Worm (Caenorhabditis elegans) whole organism, young adult: ENCODE results near the gene sahd-1.

Experiments
- B0035.1 ChIP-seq: sonication (generic microtip); optimal IDR thresholded peaks from 2 replicates; lab custom pipeline; 2016; ENCODE audit warnings: missing genetic modification characterization, mild to moderate bottlenecking, missing compliant biosample characterization, missing genotype, missing genetic modification reagents
- F23B12.7 ChIP-seq: sonication (generic microtip); optimal IDR thresholded peaks from 2 replicates; lab custom pipeline; 2017; ENCODE audit warnings: missing genetic modification characterization, mild to moderate bottlenecking, missing compliant biosample characterization, antibody characterized with exemption, moderate library complexity; ENCODE audit not compliant: insufficient read depth
- F37B4.10 ChIP-seq: fragments of 200-800 bp; sonication (Bioruptor generic); IDR thresholded peaks from 2 replicates; pipeline ENCODE4 v1.3.6; 2022; ENCODE audit warnings: missing genetic modification characterization, missing compliant biosample characterization
- F49E8.2 ChIP-seq: sonication (generic microtip); optimal IDR thresholded peaks from 3 replicates; lab custom pipeline; 2017; ENCODE audit warnings: missing genetic modification characterization, mild to moderate bottlenecking, missing compliant biosample characterization, antibody characterized with exemption, moderate library complexity; ENCODE audit not compliant: insufficient read depth
- F52B5.7 ChIP-seq: sonication (generic microtip); optimal IDR thresholded peaks from 2 replicates; lab custom pipeline; 2016; ENCODE audit warnings: mild to moderate bottlenecking, missing genetic modification characterization, missing compliant biosample characterization
- F57A8.1 ChIP-seq: fragments of 200-800 bp; sonication (Bioruptor generic); optimal IDR thresholded peaks from 2 replicates; lab custom pipeline; 2018; ENCODE audit warnings: mild to moderate bottlenecking, missing genetic modification characterization, moderate library complexity, missing compliant biosample characterization
- Y53G8AR.9 ChIP-seq: fragments of 200-800 bp; sonication (Bioruptor generic); conservative IDR thresholded peaks from 2 replicates; pipeline ENCODE4 v1.3.6; 2022; ENCODE audit warnings: missing genetic modification reagents, missing genetic modification characterization, missing compliant biosample characterization
- Y56A3A.18 ChIP-seq: fragments of 200-800 bp; sonication (Bioruptor generic); IDR thresholded peaks from 2 replicates; pipeline ENCODE4 v1.3.6; 2022; ENCODE audit warnings: missing genetic modification reagents, missing genetic modification characterization, missing compliant biosample characterization
- bed-1 ChIP-seq: fragments of 200-800 bp; sonication (Bioruptor generic); IDR thresholded peaks from 2 replicates; pipeline ENCODE4 v1.3.6; 2022; ENCODE audit warnings: missing genetic modification reagents, missing genetic modification characterization, missing compliant biosample characterization
- ccch-3 ChIP-seq: fragments of 200-800 bp; sonication (Bioruptor generic); optimal IDR thresholded peaks from 2 replicates; lab custom pipeline; 2018; ENCODE audit warnings: mild to moderate bottlenecking, missing genetic modification characterization, missing compliant biosample characterization
- ceh-58 ChIP-seq: fragments of 200-800 bp; sonication (Bioruptor generic); IDR thresholded peaks from 2 replicates; pipeline ENCODE4 v1.3.6; 2022; ENCODE audit warnings: missing genetic modification characterization, missing compliant biosample characterization
- ceh-91 ChIP-seq: fragments of 200-800 bp; sonication (Bioruptor generic); IDR thresholded peaks from 2 replicates; pipeline ENCODE4 v1.3.6; 2022; ENCODE audit warnings: missing genetic modification reagents, missing genetic modification characterization, missing compliant biosample characterization
- dpff-1 ChIP-seq: sonication (generic microtip); optimal IDR thresholded peaks from 2 replicates; lab custom pipeline; 2017; ENCODE audit warnings: mild to moderate bottlenecking, missing genetic modification characterization, missing compliant biosample characterization
- dpl-1 ChIP-seq: fragments of 150-350 bp; optimal IDR thresholded peaks from 2 replicates; lab custom pipeline; 2014; ENCODE audit warnings: missing biosample characterization, missing genetic modification reagents, missing genetic modification characterization
- efl-1 ChIP-seq: fragments of 150-350 bp; optimal IDR thresholded peaks from 2 replicates; lab custom pipeline; 2014; ENCODE audit warnings: missing biosample characterization, missing genetic modification reagents, missing genetic modification characterization
- egl-18 ChIP-seq: fragments of 200-800 bp; sonication (Bioruptor generic); IDR thresholded peaks from 2 replicates; pipeline ENCODE4 v1.3.6; 2022; ENCODE audit warnings: missing genetic modification reagents, missing genetic modification characterization, missing compliant biosample characterization
- egrh-3 ChIP-seq: fragments of 200-800 bp; sonication (Bioruptor generic); IDR thresholded peaks from 2 replicates; pipeline ENCODE4 v1.3.6; 2022; ENCODE audit warnings: missing genetic modification reagents, missing genetic modification characterization, missing compliant biosample characterization
- ets-4 ChIP-seq: fragments of 200-800 bp; sonication (Bioruptor generic); optimal IDR thresholded peaks from 2 replicates; lab custom pipeline; 2018; ENCODE audit warnings: mild to moderate bottlenecking, missing genetic modification characterization, missing compliant biosample characterization
- fkh-3 ChIP-seq: sonication (generic microtip); optimal IDR thresholded peaks from 2 replicates; lab custom pipeline; 2016; ENCODE audit warnings: mild to moderate bottlenecking, missing genetic modification characterization, missing compliant biosample characterization
- him-1 ChIP-seq: sonication (generic microtip); optimal IDR thresholded peaks from 2 replicates; lab custom pipeline; 2016; ENCODE audit warnings: missing genotype, missing genetic modification reagents, missing genetic modification characterization, missing compliant biosample characterization
- hmg-20 ChIP-seq: fragments of 200-800 bp; sonication (Bioruptor generic); IDR thresholded peaks from 2 replicates; pipeline ENCODE4 v1.3.6; 2022; ENCODE audit warnings: missing genetic modification reagents, missing genetic modification characterization, missing compliant biosample characterization
- lir-1 ChIP-seq: fragments of 200-800 bp; sonication (Bioruptor generic); conservative IDR thresholded peaks from 2 replicates; pipeline ENCODE4 v1.3.6; 2022; ENCODE audit warnings: missing genetic modification reagents, missing genetic modification characterization, missing compliant biosample characterization
- madf-3 ChIP-seq: fragments of 200-800 bp; sonication (Bioruptor generic); IDR thresholded peaks from 2 replicates; pipeline ENCODE4 v1.3.6; 2022; ENCODE audit warnings: missing genetic modification reagents, missing genetic modification characterization, missing compliant biosample characterization
- madf-8 ChIP-seq: fragments of 200-800 bp; sonication (Bioruptor generic); conservative IDR thresholded peaks from 2 replicates; pipeline ENCODE4 v1.3.6; 2022; ENCODE audit warnings: missing genetic modification reagents, missing genetic modification characterization, missing compliant biosample characterization
- mcd-1 ChIP-seq: fragments of 200-800 bp; sonication (Bioruptor generic); IDR thresholded peaks from 2 replicates; pipeline ENCODE4 v1.3.6; 2022; ENCODE audit warnings: missing genetic modification reagents, missing genetic modification characterization, missing compliant biosample characterization
- mel-28 ChIP-seq: sonication (generic microtip); optimal IDR thresholded peaks from 2 replicates; lab custom pipeline; 2016; ENCODE audit warnings: borderline replicate concordance, mild to moderate bottlenecking, missing genetic modification characterization, missing compliant biosample characterization
- nfya-2 ChIP-seq: fragments of 200-800 bp; sonication (Bioruptor generic); IDR thresholded peaks from 2 replicates; pipeline ENCODE4 v1.3.6; 2022; ENCODE audit warnings: missing genetic modification reagents, missing genetic modification characterization, missing compliant biosample characterization
- nhr-120 ChIP-seq: fragments of 200-800 bp; sonication (Bioruptor generic); IDR thresholded peaks from 2 replicates; pipeline ENCODE4 v1.3.6; 2022; ENCODE audit warnings: missing genetic modification characterization, missing compliant biosample characterization
- nhr-27 ChIP-seq: fragments of 200-800 bp; sonication (Bioruptor generic); optimal IDR thresholded peaks from 2 replicates; lab custom pipeline; 2018; ENCODE audit warnings: mild to moderate bottlenecking, missing genetic modification characterization, moderate library complexity, missing compliant biosample characterization
- nhr-80 ChIP-seq: sonication (generic microtip); optimal IDR thresholded peaks from 2 replicates; lab custom pipeline; 2016; ENCODE audit warnings: missing genetic modification characterization, missing compliant biosample characterization
- nhr-90 ChIP-seq: sonication (generic microtip); optimal IDR thresholded peaks from 2 replicates; lab custom pipeline; 2016; ENCODE audit warnings: missing genotype, mild to moderate bottlenecking, missing genetic modification characterization, missing compliant biosample characterization
- pbrm-1 ChIP-seq: fragments of 200-800 bp; sonication (Bioruptor generic); IDR thresholded peaks from 2 replicates; pipeline ENCODE4 v1.3.6; 2022; ENCODE audit warnings: missing genetic modification reagents, missing genetic modification characterization, missing compliant biosample characterization
- rpc-1 ChIP-seq, 2 experiments: fragments of 150-350 bp in 1 of 2; sonication (generic microtip) in 1 of 2; optimal IDR thresholded peaks; 2 replicates each; lab custom pipeline; 2014 to 2018; ENCODE audit warnings: missing biosample characterization in 1 of 2, missing genetic modification characterization in 1 of 2, missing genetic modification reagents in 1 of 2, missing genotype in 1 of 2
- sdz-38 ChIP-seq: sonication (generic microtip); optimal IDR thresholded peaks from 2 replicates; lab custom pipeline; 2016; ENCODE audit warnings: missing genotype, missing genetic modification characterization, missing compliant biosample characterization
- unc-130 ChIP-seq: sonication (generic microtip); optimal IDR thresholded peaks from 2 replicates; lab custom pipeline; 2016; ENCODE audit warnings: missing genetic modification reagents, missing genetic modification characterization, missing compliant biosample characterization
- xnd-1 ChIP-seq: sonication (generic microtip); optimal IDR thresholded peaks from 2 replicates; lab custom pipeline; 2016; ENCODE audit warnings: missing genotype, missing genetic modification reagents, missing genetic modification characterization, missing compliant biosample characterization
- ztf-26 ChIP-seq: sonication (generic microtip); optimal IDR thresholded peaks from 2 replicates; lab custom pipeline; 2017; ENCODE audit warnings: missing genetic modification characterization, missing compliant biosample characterization
- ztf-28 ChIP-seq: fragments of 200-800 bp; sonication (Bioruptor generic); IDR thresholded peaks from 2 replicates; pipeline ENCODE4 v1.3.6; 2022; ENCODE audit warnings: missing genetic modification reagents, missing genetic modification characterization, missing compliant biosample characterization

The sahd-1 gene

ce11 chrII:5522637-5523036, 7.9 kb upstream of the sahd-1 start, which contains the start of gene ZK177.11:
Gene ZK177.11 (plus strand): TSS chrII:5522937.
- TF ChIP-seq unc-130 (GFP tag; lab: Kevin White, UChicago) (no peak), dpl-1 (GFP tag; lab: Kevin White, UChicago) (no peak), ztf-26 (tag; lab: Kevin White, UChicago) (no peak), B0035.1 (tag; lab: Kevin White, UChicago) (no peak), madf-3 (GFP tag; lab: Robert Waterston, UW) (no peak), ceh-91 (GFP tag; lab: Robert Waterston, UW) (no peak), nhr-27 (tag; lab: Kevin White, UChicago) (no peak), nhr-90 (tag; lab: Kevin White, UChicago) (no peak), F57A8.1 (GFP tag; lab: Kevin White, UChicago) (no peak), ztf-28 (GFP tag; lab: Robert Waterston, UW) (no peak), mcd-1 (GFP tag; lab: Robert Waterston, UW) (no peak), nfya-2 (no peak), egrh-3 (GFP tag; lab: Robert Waterston, UW) (no peak)

- TF ChIP-seq Y53G8AR.9 (GFP tag; lab: Robert Waterston, UW) (no peak), F52B5.7 (tag; lab: Kevin White, UChicago) (no peak), F49E8.2 (no peak), efl-1 (GFP tag; lab: Kevin White, UChicago) (no peak), hmg-20 (GFP tag; lab: Robert Waterston, UW) (no peak), ztf-28 (GFP tag; lab: Robert Waterston, UW) (no peak), nfya-2 (no peak), F37B4.10 (GFP tag; lab: Robert Waterston, UW) (no peak), pbrm-1 (GFP tag; lab: Robert Waterston, UW) (no peak), egl-18 (GFP tag; lab: Robert Waterston, UW) (no peak), B0035.1 (tag; lab: Kevin White, UChicago) (no peak)
Observed at ce11 chrII:5521411-5521810, 6.7 kb upstream of the sahd-1 start, which contains the start of gene ZK177.12. Gene ZK177.12 (plus strand): TSS chrII:5521711.

- TF ChIP-seq nfya-2 (no peak), him-1 (tag; lab: Kevin White, UChicago) (no peak), mel-28 (tag; lab: Kevin White, UChicago) (no peak), dpff-1 (tag; lab: Kevin White, UChicago) (no peak), nhr-120 (no peak), xnd-1 (tag; lab: Kevin White, UChicago) (no peak), mcd-1 (GFP tag; lab: Robert Waterston, UW) (no peak), bed-1 (GFP tag; lab: Robert Waterston, UW) (no peak), nhr-80 (tag; lab: Kevin White, UChicago) (no peak), ccch-3 (GFP tag; lab: Kevin White, UChicago) (no peak)
Observed at ce11 chrII:5518910-5519309, 4.2 kb upstream of the sahd-1 start, which contains the start of gene ZK177.2. Gene ZK177.2 (plus strand): TSS chrII:5519210.

ce11 chrII:5518055-5518454, 3.3 kb upstream of the sahd-1 start:
- TF ChIP-seq Y56A3A.18 (GFP tag; lab: Robert Waterston, UW) (no peak), ets-4 (GFP tag; lab: Kevin White, UChicago) (no peak), fkh-3 (no peak), sdz-38 (no peak), ceh-58 (GFP tag; lab: Robert Waterston, UW) (no peak), nhr-27 (tag; lab: Kevin White, UChicago) (no peak), F23B12.7 (tag; lab: Kevin White, UChicago) (no peak), lir-1 (GFP tag; lab: Robert Waterston, UW) (no peak), madf-8 (no peak), rpc-1 (optimal IDR thresholded peaks at IDR 0.05; lab: Kevin White, UChicago) (no peak), rpc-1 (tag; optimal IDR thresholded peaks at IDR 0.05; lab: Kevin White, UChicago) (no peak)
- TF ChIP-seq, all 124 proteins: peak for 0
